Fruit fly (Drosophila melanogaster) whole organism, embryonic: ENCODE results near the gene Obp84a.

Source experiments
- ATbp ChIP-seq: fragments of 200-800 bp; sonication (Bioruptor generic); optimal IDR thresholded peaks from 2 replicates; lab custom pipeline; 2017; ENCODE audit warnings: missing biosample characterization, mild to moderate bottlenecking, missing genetic modification characterization, missing genetic modification reagents
- Bgb ChIP-seq: fragments of 200-800 bp; sonication (Bioruptor generic); IDR thresholded peaks from 2 replicates; pipeline ENCODE4 v1.3.6; 2022; ENCODE audit warnings: missing biosample characterization, missing genetic modification characterization; ENCODE audit not compliant: partially characterized antibody
- Bteb2 ChIP-seq: fragments of 200-800 bp; sonication (Bioruptor generic); optimal IDR thresholded peaks from 2 replicates; lab custom pipeline; 2016; ENCODE audit warnings: missing biosample characterization, missing genetic modification characterization
- CG10147 ChIP-seq: fragments of 200-800 bp; sonication (Bioruptor generic); optimal IDR thresholded peaks from 2 replicates; lab custom pipeline; 2019; ENCODE audit warnings: missing biosample characterization, mild to moderate bottlenecking, missing genetic modification characterization, moderate library complexity
- CG10543 ChIP-seq: fragments of 200-800 bp; sonication (Bioruptor generic); optimal IDR thresholded peaks from 3 replicates; lab custom pipeline; 2017; ENCODE audit warnings: missing biosample characterization, mild to moderate bottlenecking, missing genetic modification characterization, moderate library complexity
- CG11093 ChIP-seq: fragments of 200-800 bp; sonication (Bioruptor generic); IDR thresholded peaks from 3 replicates; pipeline ENCODE4 v1.3.6; 2022; ENCODE audit warnings: missing biosample characterization, missing genetic modification characterization
- CG12769 ChIP-seq: fragments of 200-800 bp; sonication (Bioruptor generic); optimal IDR thresholded peaks from 2 replicates; lab custom pipeline; 2019; ENCODE audit warnings: missing biosample characterization, mild to moderate bottlenecking, missing genetic modification characterization, moderate library complexity
- CG12942 ChIP-seq: fragments of 200-800 bp; sonication (Bioruptor generic); optimal IDR thresholded peaks from 3 replicates; lab custom pipeline; 2016; ENCODE audit warnings: missing biosample characterization, missing genetic modification characterization
- CG13287 ChIP-seq: fragments of 200-800 bp; sonication (Bioruptor generic); IDR thresholded peaks from 2 replicates; pipeline ENCODE4 v1.3.6; 2022; ENCODE audit warnings: missing biosample characterization, missing genetic modification characterization; ENCODE audit not compliant: partially characterized antibody
- CG16863 ChIP-seq: fragments of 200-800 bp; sonication (Bioruptor generic); optimal IDR thresholded peaks from 3 replicates; lab custom pipeline; 2016; ENCODE audit warnings: missing biosample characterization, missing genetic modification characterization
- CG17186 ChIP-seq: fragments of 200-800 bp; sonication (Bioruptor generic); optimal IDR thresholded peaks from 3 replicates; lab custom pipeline; 2017; ENCODE audit warnings: missing biosample characterization, missing genetic modification reagents, missing genetic modification characterization
- CG17359 ChIP-seq: fragments of 200-800 bp; sonication (Bioruptor generic); optimal IDR thresholded peaks from 3 replicates; lab custom pipeline; 2018; ENCODE audit warnings: missing biosample characterization, mild to moderate bottlenecking, missing genetic modification characterization, moderate library complexity
- CG17912 ChIP-seq: fragments of 200-800 bp; sonication (Bioruptor generic); optimal IDR thresholded peaks from 2 replicates; lab custom pipeline; 2018; ENCODE audit warnings: missing biosample characterization, mild to moderate bottlenecking, missing genetic modification characterization
- CG30403 ChIP-seq: fragments of 200-800 bp; sonication (Bioruptor generic); optimal IDR thresholded peaks from 3 replicates; lab custom pipeline; 2016; ENCODE audit warnings: missing biosample characterization, missing genetic modification characterization
- CG3065 ChIP-seq: fragments of 200-800 bp; sonication (Bioruptor generic); optimal IDR thresholded peaks from 2 replicates; lab custom pipeline; 2016; ENCODE audit warnings: missing biosample characterization, missing genetic modification characterization
- CG31365 ChIP-seq: fragments of 200-800 bp; sonication (Bioruptor generic); optimal IDR thresholded peaks from 2 replicates; lab custom pipeline; 2018; ENCODE audit warnings: missing biosample characterization, mild to moderate bottlenecking, missing genetic modification characterization
- CG32532 ChIP-seq: fragments of 200-800 bp; sonication (Bioruptor generic); IDR thresholded peaks from 2 replicates; pipeline ENCODE4 v1.3.6; 2022; ENCODE audit warnings: missing biosample characterization, missing genetic modification characterization
- CG32772 ChIP-seq: fragments of 200-800 bp; sonication (Bioruptor generic); IDR thresholded peaks from 2 replicates; pipeline ENCODE4 v1.3.6; 2022; ENCODE audit warnings: missing biosample characterization, missing genetic modification characterization
- CG3281 ChIP-seq: fragments of 200-800 bp; sonication (Bioruptor generic); optimal IDR thresholded peaks from 3 replicates; lab custom pipeline; 2017; ENCODE audit warnings: missing biosample characterization, mild to moderate bottlenecking, missing genetic modification characterization
- CG5245 ChIP-seq: fragments of 200-800 bp; sonication (Bioruptor generic); optimal IDR thresholded peaks from 3 replicates; lab custom pipeline; 2016; ENCODE audit warnings: missing biosample characterization, missing genetic modification characterization
- CG6175 ChIP-seq: fragments of 200-800 bp; sonication (Bioruptor generic); IDR thresholded peaks from 3 replicates; pipeline ENCODE4 v1.3.6; 2022; ENCODE audit warnings: missing biosample characterization, missing genetic modification characterization
- CG7357 ChIP-seq: fragments of 200-800 bp; sonication (Bioruptor generic); IDR thresholded peaks from 3 replicates; pipeline ENCODE4 v1.3.6; 2022; ENCODE audit warnings: missing biosample characterization, missing genetic modification characterization
- CG7963 ChIP-seq: fragments of 200-800 bp; sonication (Bioruptor generic); IDR thresholded peaks from 3 replicates; pipeline ENCODE4 v1.3.6; 2022; ENCODE audit warnings: missing biosample characterization, missing genetic modification characterization; ENCODE audit not compliant: partially characterized antibody
- CG9932 ChIP-seq: fragments of 200-800 bp; sonication (Bioruptor generic); IDR thresholded peaks from 2 replicates; pipeline ENCODE4 v1.3.6; 2022; ENCODE audit warnings: missing biosample characterization, missing genetic modification characterization
- Deaf1 ChIP-seq: fragments of 200-800 bp; optimal IDR thresholded peaks from 3 replicates; lab custom pipeline; 2019; ENCODE audit warnings: missing biosample characterization, mild to moderate bottlenecking, missing genetic modification characterization, moderate library complexity
- Drgx ChIP-seq: fragments of 200-800 bp; sonication (Bioruptor generic); IDR thresholded peaks from 2 replicates; pipeline ENCODE4 v1.3.6; 2022; ENCODE audit warnings: missing biosample characterization, missing genetic modification characterization
- Eip74EF ChIP-seq, 2 experiments: fragments of 200-800 bp in 1 of 2; fragments of >200 bp in 1 of 2; sonication (Bioruptor generic) in 1 of 2; optimal IDR thresholded peaks; 2 replicates each; lab custom pipeline; 2017 to 2019; ENCODE audit warnings: missing biosample characterization in 2 of 2, missing genetic modification characterization in 2 of 2, mild to moderate bottlenecking in 1 of 2, moderate library complexity in 1 of 2
- HHEX ChIP-seq: fragments of 200-800 bp; sonication (Bioruptor generic); optimal IDR thresholded peaks from 3 replicates; lab custom pipeline; 2017; ENCODE audit warnings: missing biosample characterization, mild to moderate bottlenecking, missing genetic modification characterization, missing genetic modification reagents
- NfI ChIP-seq: fragments of 200-800 bp; sonication (Bioruptor generic); optimal IDR thresholded peaks from 3 replicates; lab custom pipeline; 2018; ENCODE audit warnings: missing biosample characterization, mild to moderate bottlenecking, missing genetic modification characterization, moderate library complexity
- Trl ChIP-seq, 3 experiments: fragments of >200 bp in 2 of 3; fragments of 200-800 bp in 1 of 3; sonication (Bioruptor generic) in 1 of 3; optimal IDR thresholded peaks; 2 replicates in 1 of 3; 3 replicates in 2 of 3; lab custom pipeline; 2016 to 2017; ENCODE audit warnings: missing biosample characterization in 1 of 3, missing genetic modification characterization in 1 of 3
- Xrp1 ChIP-seq: fragments of 200-800 bp; sonication (Bioruptor generic); IDR thresholded peaks from 2 replicates; pipeline ENCODE4 v1.3.6; 2022; ENCODE audit warnings: missing biosample characterization, missing genetic modification characterization
- bowl ChIP-seq: fragments of 200-800 bp; sonication (Bioruptor generic); IDR thresholded peaks from 2 replicates; pipeline ENCODE4 v1.3.6; 2022; ENCODE audit warnings: missing biosample characterization, missing genetic modification characterization
- bsh ChIP-seq, 2 experiments: fragments of 200-800 bp; sonication (Bioruptor generic); optimal IDR thresholded peaks; 2 replicates each; lab custom pipeline; 2017 to 2018; ENCODE audit warnings: mild to moderate bottlenecking in 2 of 2, missing biosample characterization in 2 of 2, missing genetic modification characterization in 2 of 2, moderate library complexity in 1 of 2
- crc ChIP-seq: fragments of 200-800 bp; sonication (Bioruptor generic); optimal IDR thresholded peaks from 2 replicates; lab custom pipeline; 2016; ENCODE audit warnings: missing biosample characterization, missing genetic modification characterization
- croc ChIP-seq: fragments of 200-800 bp; sonication (Bioruptor generic); conservative IDR thresholded peaks from 3 replicates; pipeline ENCODE4 v1.3.6; 2022; ENCODE audit warnings: missing biosample characterization, missing genetic modification characterization
- crp ChIP-seq, 2 experiments: fragments of 200-800 bp; sonication (Bioruptor generic); optimal IDR thresholded peaks; 2 replicates in 1 of 2; 3 replicates in 1 of 2; lab custom pipeline; 2017; ENCODE audit warnings: missing biosample characterization in 2 of 2, missing genetic modification characterization in 2 of 2, mild to moderate bottlenecking in 1 of 2, moderate library complexity in 1 of 2
- dimm ChIP-seq: fragments of 200-800 bp; sonication (Bioruptor generic); IDR thresholded peaks from 2 replicates; pipeline ENCODE4 v1.3.6; 2022; ENCODE audit warnings: missing biosample characterization, missing genetic modification characterization
- dm ChIP-seq: fragments of 200-800 bp; sonication (Bioruptor generic); optimal IDR thresholded peaks from 3 replicates; lab custom pipeline; 2016; ENCODE audit warnings: missing biosample characterization, missing genetic modification characterization
- dysf ChIP-seq: fragments of 200-800 bp; sonication (Bioruptor generic); IDR thresholded peaks from 3 replicates; pipeline ENCODE4 v1.3.6; 2022; ENCODE audit warnings: missing biosample characterization, missing genetic modification characterization
- gcm2 ChIP-seq: fragments of 200-800 bp; sonication (Bioruptor generic); optimal IDR thresholded peaks from 2 replicates; lab custom pipeline; 2016; ENCODE audit warnings: missing biosample characterization, missing genetic modification characterization
- gfzf ChIP-seq: fragments of 200-800 bp; sonication (Bioruptor generic); optimal IDR thresholded peaks from 2 replicates; lab custom pipeline; 2016; ENCODE audit warnings: missing biosample characterization, mild to moderate bottlenecking, missing genetic modification characterization, moderate library complexity
- ham ChIP-seq: fragments of 200-800 bp; sonication (Bioruptor generic); IDR thresholded peaks from 2 replicates; pipeline ENCODE4 v1.3.6; 2022; ENCODE audit warnings: missing biosample characterization, missing genetic modification characterization
- lola ChIP-seq, 3 experiments: fragments of >200 bp in 2 of 3; fragments of 200-800 bp in 1 of 3; sonication (Bioruptor generic) in 1 of 3; optimal IDR thresholded peaks; 2 replicates each; lab custom pipeline; 2017 to 2019; ENCODE audit warnings: missing biosample characterization in 3 of 3, missing genetic modification characterization in 3 of 3, mild to moderate bottlenecking in 1 of 3, moderate library complexity in 1 of 3
- mld ChIP-seq: fragments of 200-800 bp; sonication (Bioruptor generic); IDR thresholded peaks from 3 replicates; pipeline ENCODE4 v1.3.6; 2022; ENCODE audit warnings: missing biosample characterization, missing genetic modification characterization; ENCODE audit not compliant: partially characterized antibody
- p53 ChIP-seq: fragments of 200-800 bp; sonication (Bioruptor generic); optimal IDR thresholded peaks from 2 replicates; lab custom pipeline; 2016; ENCODE audit warnings: missing biosample characterization, missing genetic modification characterization

Obp84a gene

dm6 chr3R:7223972-7224464 is 27.7 kb downstream of the Obp84a start, which contains the start of gene thw:
TSS of gene thw (plus strand) at chr3R:7224414.
- TF ChIP-seq CG10147 (GFP tag; lab: Kevin White, UChicago) (no peak), CG7357 (GFP tag; lab: Robert Waterston, UW) (no peak), CG10543 (GFP tag; lab: Kevin White, UChicago) (peak; percentile 5), crp (GFP tag; optimal IDR thresholded peaks at IDR 0.05; lab: Kevin White, UChicago) (peak in 1 of 2 experiments; percentile 64), ATbp (peak; percentile 38), Trl (optimal IDR thresholded peaks at IDR 0.05; lab: Kevin White, UChicago) (peak; percentile 11 to 13), Trl (GFP tag; optimal IDR thresholded peaks at IDR 0.05; lab: Kevin White, UChicago) (no peak), lola (GFP tag; optimal IDR thresholded peaks at IDR 0.05; lab: Kevin White, UChicago) (no peak), dm (GFP tag; lab: Kevin White, UChicago) (no peak), Eip74EF (GFP tag; optimal IDR thresholded peaks at IDR 0.05; lab: Kevin White, UChicago) (no peak), CG32772 (GFP tag; lab: Robert Waterston, UW) (no peak), CG7963 (GFP tag; lab: Robert Waterston, UW) (no peak), CG17359 (tag; lab: Kevin White, UChicago) (no peak), p53 (GFP tag; lab: Kevin White, UChicago) (no peak), CG6175 (GFP tag; lab: Robert Waterston, UW) (0 out of 3 replicates have a peak, but pooled peaks have one; percentile 24), dysf (GFP tag; lab: Robert Waterston, UW) (no peak), CG32532 (GFP tag; lab: Robert Waterston, UW) (no peak), ham (GFP tag; lab: Robert Waterston, UW) (no peak), CG12769 (peak; percentile 73), Deaf1 (peak; percentile 94), CG17186 (no peak), crc (GFP tag; lab: Kevin White, UChicago) (no peak), CG9932 (no peak), NfI (GFP tag; lab: Kevin White, UChicago) (no peak), Drgx (GFP tag; lab: Robert Waterston, UW) (no peak), bsh (GFP tag; optimal IDR thresholded peaks at IDR 0.05; lab: Kevin White, UChicago) (no peak), CG3281 (GFP tag; lab: Kevin White, UChicago) (no peak), Bteb2 (GFP tag; lab: Kevin White, UChicago) (no peak), CG5245 (GFP tag; lab: Kevin White, UChicago) (no peak), CG30403 (GFP tag; lab: Kevin White, UChicago) (no peak), gcm2 (GFP tag; lab: Kevin White, UChicago) (no peak), CG12942 (GFP tag; lab: Kevin White, UChicago) (no peak), CG16863 (GFP tag; lab: Kevin White, UChicago) (no peak), Xrp1 (no peak), CG11093 (GFP tag; lab: Robert Waterston, UW) (no peak), dimm (no peak), CG13287 (GFP tag; lab: Robert Waterston, UW) (peak; percentile 16; the same call in 1 of the 2 replicates), CG17912 (no peak), CG31365 (tag; lab: Kevin White, UChicago) (no peak), mld (GFP tag; lab: Robert Waterston, UW) (0 out of 3 replicates have a peak, but pooled peaks have one; percentile 15)

- TF ChIP-seq bowl (no peak), croc (GFP tag; lab: Robert Waterston, UW) (no peak), HHEX (GFP tag; lab: Kevin White, UChicago) (no peak), CG3065 (GFP tag; lab: Kevin White, UChicago) (no peak), Bgb (GFP tag; lab: Robert Waterston, UW) (no peak), gfzf (GFP tag; lab: Kevin White, UChicago) (no peak)
- TF ChIP-seq, all 482 proteins: peak for 0
Measured at dm6 chr3R:7219605-7220004, 32.2 kb downstream of the Obp84a start, which contains the start of gene CG14605. TSS of gene CG14605 (minus strand) at chr3R:7219705.
